Fruit fly (Drosophila melanogaster) whole organism, embryonic: ENCODE data around the gene witty.

Experiments
- Asciz ChIP-seq: fragments of 200-800 bp; sonication (Bioruptor generic); optimal IDR thresholded peaks from 2 replicates; lab custom pipeline; 2017; ENCODE audit warnings: missing biosample characterization, mild to moderate bottlenecking, missing genetic modification characterization, missing genetic modification reagents
- Blimp-1 ChIP-seq: fragments of 200-800 bp; sonication (Bioruptor generic); optimal IDR thresholded peaks from 3 replicates; lab custom pipeline; 2018; ENCODE audit warnings: missing biosample characterization, missing genetic modification characterization, mild to moderate bottlenecking, moderate library complexity, missing genetic modification reagents
- Bteb2 ChIP-seq: fragments of 200-800 bp; sonication (Bioruptor generic); optimal IDR thresholded peaks from 2 replicates; lab custom pipeline; 2016; ENCODE audit warnings: missing biosample characterization, missing genetic modification characterization
- C15 ChIP-seq: fragments of 200-800 bp; sonication (Bioruptor generic); IDR thresholded peaks from 3 replicates; pipeline ENCODE4 v1.3.6; 2022; ENCODE audit warnings: missing biosample characterization, missing genetic modification characterization
- CG10267 ChIP-seq: fragments of 200-800 bp; sonication (Bioruptor generic); optimal IDR thresholded peaks from 2 replicates; lab custom pipeline; 2018; ENCODE audit warnings: missing biosample characterization, mild to moderate bottlenecking, missing genetic modification characterization, moderate library complexity
- CG10321 ChIP-seq: fragments of 200-800 bp; sonication (Bioruptor generic); IDR thresholded peaks from 2 replicates; pipeline ENCODE4 v1.3.6; 2022; ENCODE audit warnings: missing biosample characterization, missing genetic modification characterization
- CG11723 ChIP-seq: fragments of 200-800 bp; sonication (Bioruptor generic); optimal IDR thresholded peaks from 2 replicates; lab custom pipeline; 2017; ENCODE audit warnings: missing biosample characterization, mild to moderate bottlenecking, missing genetic modification characterization
- CG12071 ChIP-seq: fragments of 200-800 bp; sonication (Bioruptor generic); optimal IDR thresholded peaks from 3 replicates; lab custom pipeline; 2018; ENCODE audit warnings: missing biosample characterization, mild to moderate bottlenecking, missing genetic modification characterization
- CG12659 ChIP-seq: fragments of 200-800 bp; sonication (Bioruptor generic); optimal IDR thresholded peaks from 3 replicates; lab custom pipeline; 2017; ENCODE audit warnings: mild to moderate bottlenecking, missing biosample characterization, missing genetic modification reagents, missing genetic modification characterization
- CG14014 ChIP-seq: fragments of 200-800 bp; sonication (Bioruptor generic); IDR thresholded peaks from 2 replicates; pipeline ENCODE4 v1.3.6; 2022; ENCODE audit warnings: missing biosample characterization, missing genetic modification characterization
- CG15269 ChIP-seq: fragments of 200-800 bp; sonication (Bioruptor generic); optimal IDR thresholded peaks from 2 replicates; lab custom pipeline; 2018; ENCODE audit warnings: missing biosample characterization, mild to moderate bottlenecking, missing genetic modification characterization, moderate library complexity
- CG17186 ChIP-seq: fragments of 200-800 bp; sonication (Bioruptor generic); optimal IDR thresholded peaks from 3 replicates; lab custom pipeline; 2017; ENCODE audit warnings: missing biosample characterization, missing genetic modification reagents, missing genetic modification characterization
- CG17361 ChIP-seq: fragments of 200-800 bp; sonication (Bioruptor generic); IDR thresholded peaks from 3 replicates; pipeline ENCODE4 v1.3.6; 2022; ENCODE audit warnings: missing biosample characterization, missing genetic modification characterization
- CG2875 ChIP-seq: fragments of 200-800 bp; sonication (Bioruptor generic); optimal IDR thresholded peaks from 2 replicates; lab custom pipeline; 2017; ENCODE audit warnings: missing biosample characterization, mild to moderate bottlenecking, missing genetic modification characterization, missing genetic modification reagents
- CG30403 ChIP-seq: fragments of 200-800 bp; sonication (Bioruptor generic); optimal IDR thresholded peaks from 3 replicates; lab custom pipeline; 2016; ENCODE audit warnings: missing biosample characterization, missing genetic modification characterization
- CG3065 ChIP-seq: fragments of 200-800 bp; sonication (Bioruptor generic); optimal IDR thresholded peaks from 2 replicates; lab custom pipeline; 2016; ENCODE audit warnings: missing biosample characterization, missing genetic modification characterization
- CG3407 ChIP-seq: fragments of 200-800 bp; sonication (Bioruptor generic); optimal IDR thresholded peaks from 2 replicates; lab custom pipeline; 2018; ENCODE audit warnings: missing biosample characterization, mild to moderate bottlenecking, missing genetic modification characterization
- CG5953 ChIP-seq: fragments of 200-800 bp; sonication (Bioruptor generic); IDR thresholded peaks from 2 replicates; pipeline ENCODE4 v1.3.6; 2022; ENCODE audit warnings: missing biosample characterization, missing genetic modification characterization
- CG6854 ChIP-seq: fragments of 200-800 bp; sonication (Bioruptor generic); optimal IDR thresholded peaks from 3 replicates; lab custom pipeline; 2017; ENCODE audit warnings: missing biosample characterization, mild to moderate bottlenecking, missing genetic modification characterization
- CG8924 ChIP-seq: fragments of 200-800 bp; optimal IDR thresholded peaks from 3 replicates; lab custom pipeline; 2019; ENCODE audit warnings: missing biosample characterization, mild to moderate bottlenecking, missing genetic modification characterization, moderate library complexity
- CG9609 ChIP-seq: fragments of 200-800 bp; sonication (Bioruptor generic); optimal IDR thresholded peaks from 3 replicates; lab custom pipeline; 2016; ENCODE audit warnings: missing biosample characterization, missing genetic modification characterization
- CrebB ChIP-seq: fragments of 200-800 bp; sonication (Bioruptor generic); optimal IDR thresholded peaks from 3 replicates; lab custom pipeline; 2018; ENCODE audit warnings: missing biosample characterization, mild to moderate bottlenecking, missing genetic modification characterization
- Dp ChIP-seq: fragments of 200-800 bp; sonication (Bioruptor generic); optimal IDR thresholded peaks from 2 replicates; lab custom pipeline; 2018; ENCODE audit warnings: missing biosample characterization, mild to moderate bottlenecking, missing genetic modification characterization, moderate library complexity
- E2f1 ChIP-seq: fragments of 200-800 bp; sonication (Bioruptor generic); IDR thresholded peaks from 2 replicates; pipeline ENCODE4 v1.3.6; 2022; ENCODE audit warnings: missing biosample characterization, missing genetic modification characterization
- MESR4 ChIP-seq: fragments of 200-800 bp; sonication (Bioruptor generic); optimal IDR thresholded peaks from 2 replicates; lab custom pipeline; 2018; ENCODE audit warnings: missing biosample characterization, mild to moderate bottlenecking, missing genetic modification characterization, moderate library complexity
- Med ChIP-seq: fragments of 200-800 bp; sonication (Bioruptor generic); peaks from one replicate; lab custom pipeline; 2016; ENCODE audit warnings: missing biosample characterization, missing genetic modification characterization, mild to moderate bottlenecking, inconsistent platforms, moderate library complexity
- Rfx ChIP-seq: fragments of 200-800 bp; sonication (Bioruptor generic); IDR thresholded peaks from 2 replicates; pipeline ENCODE4 v1.3.6; 2022; ENCODE audit warnings: missing biosample characterization, missing genetic modification characterization
- Sox102F ChIP-seq: fragments of 200-800 bp; sonication (Bioruptor generic); optimal IDR thresholded peaks from 2 replicates; lab custom pipeline; 2018; ENCODE audit warnings: missing biosample characterization, mild to moderate bottlenecking, missing genetic modification characterization, moderate library complexity
- Sry-δ ChIP-seq: fragments of 200-800 bp; sonication (Bioruptor generic); optimal IDR thresholded peaks from 2 replicates; lab custom pipeline; 2016; ENCODE audit warnings: missing biosample characterization, missing genetic modification characterization
- Xbp1 ChIP-seq: fragments of 200-800 bp; sonication (Bioruptor generic); optimal IDR thresholded peaks from 3 replicates; lab custom pipeline; 2016; ENCODE audit warnings: missing biosample characterization, mild to moderate bottlenecking, missing genetic modification characterization
- aop ChIP-seq: fragments of 200-800 bp; sonication (Bioruptor generic); IDR thresholded peaks from 2 replicates; pipeline ENCODE4 v1.3.6; 2022; ENCODE audit warnings: missing biosample characterization, missing genetic modification characterization
- bowl ChIP-seq: fragments of 200-800 bp; sonication (Bioruptor generic); IDR thresholded peaks from 2 replicates; pipeline ENCODE4 v1.3.6; 2022; ENCODE audit warnings: missing biosample characterization, missing genetic modification characterization
- crc ChIP-seq: fragments of 200-800 bp; sonication (Bioruptor generic); optimal IDR thresholded peaks from 2 replicates; lab custom pipeline; 2016; ENCODE audit warnings: missing biosample characterization, missing genetic modification characterization
- cwo ChIP-seq: fragments of 200-800 bp; sonication (Bioruptor generic); optimal IDR thresholded peaks from 3 replicates; lab custom pipeline; 2017; ENCODE audit warnings: missing biosample characterization, missing genetic modification characterization, mild to moderate bottlenecking, moderate library complexity, missing genetic modification reagents
- dpn ChIP-seq, 2 experiments: fragments of 200-800 bp; sonication (Bioruptor generic); optimal IDR thresholded peaks; 3 replicates each; lab custom pipeline; 2016; ENCODE audit warnings: missing biosample characterization in 2 of 2, missing genetic modification characterization in 2 of 2
- dysf ChIP-seq: fragments of 200-800 bp; sonication (Bioruptor generic); IDR thresholded peaks from 3 replicates; pipeline ENCODE4 v1.3.6; 2022; ENCODE audit warnings: missing biosample characterization, missing genetic modification characterization
- esg ChIP-seq: fragments of 200-800 bp; sonication (Bioruptor generic); conservative IDR thresholded peaks from 2 replicates; pipeline ENCODE4 v1.3.6; 2022; ENCODE audit warnings: missing biosample characterization, missing genetic modification characterization
- fd3F ChIP-seq: fragments of 200-800 bp; sonication (Bioruptor generic); optimal IDR thresholded peaks from 2 replicates; lab custom pipeline; 2018; ENCODE audit warnings: missing biosample characterization, mild to moderate bottlenecking, missing genetic modification characterization, moderate library complexity
- nmo ChIP-seq: fragments of 200-800 bp; sonication (Bioruptor generic); optimal IDR thresholded peaks from 2 replicates; lab custom pipeline; 2018; ENCODE audit warnings: missing biosample characterization, mild to moderate bottlenecking, missing genetic modification characterization, moderate library complexity
- pnt ChIP-seq: fragments of 200-800 bp; sonication (Bioruptor generic); optimal IDR thresholded peaks from 3 replicates; lab custom pipeline; 2016; ENCODE audit warnings: missing biosample characterization, missing genetic modification characterization
- prd ChIP-seq, 3 experiments: fragments of >200 bp in 2 of 3; fragments of 200-800 bp in 1 of 3; sonication (Bioruptor generic) in 1 of 3; optimal IDR thresholded peaks in 2 of 3; IDR thresholded peaks in 1 of 3; 2 replicates in 2 of 3; 3 replicates in 1 of 3; pipeline versions ENCODE4 v1.3.6 to Lab custom; 2017 to 2022; ENCODE audit warnings: missing biosample characterization in 1 of 3, missing genetic modification characterization in 1 of 3
- pros ChIP-seq: fragments of 200-800 bp; sonication (Bioruptor generic); optimal IDR thresholded peaks from 3 replicates; lab custom pipeline; 2019; ENCODE audit warnings: missing biosample characterization, mild to moderate bottlenecking, missing genetic modification characterization, moderate library complexity
- pum ChIP-seq: fragments of 200-800 bp; sonication (Bioruptor generic); optimal IDR thresholded peaks from 2 replicates; lab custom pipeline; 2016; ENCODE audit warnings: missing biosample characterization, missing genetic modification characterization
- ranshi ChIP-seq: fragments of 200-800 bp; sonication (Bioruptor generic); IDR thresholded peaks from 2 replicates; pipeline ENCODE4 v1.3.6; 2022; ENCODE audit warnings: missing biosample characterization, missing genetic modification characterization
- row ChIP-seq: fragments of 200-800 bp; sonication (Bioruptor generic); IDR thresholded peaks from 3 replicates; pipeline ENCODE4 v1.3.6; 2022; ENCODE audit warnings: missing biosample characterization, missing genetic modification characterization
- sim ChIP-seq: fragments of 200-800 bp; sonication (Bioruptor generic); IDR thresholded peaks from 2 replicates; pipeline ENCODE4 v1.3.6; 2022; ENCODE audit warnings: missing biosample characterization, missing genetic modification characterization
- so ChIP-seq: fragments of 200-800 bp; sonication (Bioruptor generic); IDR thresholded peaks from 3 replicates; pipeline ENCODE4 v1.3.6; 2022; ENCODE audit warnings: missing biosample characterization, missing genetic modification characterization
- sob ChIP-seq: fragments of 200-800 bp; sonication (Bioruptor generic); IDR thresholded peaks from 2 replicates; pipeline ENCODE4 v1.3.6; 2022; ENCODE audit warnings: missing biosample characterization, missing genetic modification characterization
- ssp ChIP-seq: fragments of 200-800 bp; sonication (Bioruptor generic); IDR thresholded peaks from 2 replicates; pipeline ENCODE4 v1.3.6; 2022; ENCODE audit warnings: missing biosample characterization, missing genetic modification characterization
- tap ChIP-seq: fragments of 200-800 bp; optimal IDR thresholded peaks from 3 replicates; lab custom pipeline; 2019; ENCODE audit warnings: missing biosample characterization, mild to moderate bottlenecking, missing genetic modification characterization, moderate library complexity

The witty gene

DNA sequence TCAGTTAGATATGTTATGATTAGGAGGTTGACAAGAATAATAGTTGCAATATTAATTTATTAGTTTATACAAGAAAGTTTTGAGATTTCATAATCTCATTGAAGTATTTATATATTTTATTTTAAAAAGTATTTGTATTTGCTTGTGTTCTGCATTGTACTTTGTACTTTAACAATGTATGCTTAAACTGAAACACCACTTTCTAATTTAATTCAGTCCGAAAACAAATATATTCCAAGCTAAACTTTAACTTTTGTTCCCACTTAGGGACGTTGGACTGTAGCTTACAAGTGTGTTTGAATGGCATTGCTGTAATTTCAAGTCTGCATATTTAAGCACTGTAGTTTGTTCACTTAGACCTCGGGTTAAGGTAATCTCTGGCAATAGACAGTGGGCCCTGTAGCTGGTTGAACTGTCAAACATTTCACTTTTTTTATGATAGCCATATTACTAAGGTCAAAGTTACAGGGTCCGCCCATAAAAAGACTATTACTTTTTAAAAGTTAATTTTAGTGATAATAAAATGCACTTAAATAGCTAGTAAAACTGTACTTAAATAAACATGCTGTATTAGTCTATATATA is 33.4 kb downstream of the witty start (continued):
- TF ChIP-seq fd3F (GFP tag; lab: Kevin White, UChicago) = no peak
- TF ChIP-seq pum = no peak
- TF ChIP-seq C15 = no peak
- TF ChIP-seq Sry-δ (GFP tag; lab: Kevin White, UChicago) = no peak
- TF ChIP-seq Xbp1 (GFP tag; lab: Kevin White, UChicago) = no peak
- no peak for TF ChIP-seq CG11723
- 0 out of 3 replicates have a peak, but pooled peaks have one; percentile 12 for TF ChIP-seq dysf (GFP tag; lab: Robert Waterston, UW)
- no peak for TF ChIP-seq esg (GFP tag; lab: Robert Waterston, UW)
- TF ChIP-seq so (GFP tag; lab: Robert Waterston, UW) = 0 out of 3 replicates have a peak, but pooled peaks have one; percentile 23
- no peak for TF ChIP-seq Rfx (GFP tag; lab: Robert Waterston, UW)
- TF ChIP-seq dpn (GFP tag; optimal IDR thresholded peaks at IDR 0.05; lab: Kevin White, UChicago) = peak in 1 of 2 experiments; percentile 24
- no peak for TF ChIP-seq CG10321 (GFP tag; lab: Robert Waterston, UW)
- TF ChIP-seq sim (GFP tag; lab: Robert Waterston, UW) = no peak
- no peak for TF ChIP-seq CG6854 (GFP tag; lab: Kevin White, UChicago)
- TF ChIP-seq CG30403 (GFP tag; lab: Kevin White, UChicago) = peak; percentile 33
- peak; percentile 21 for TF ChIP-seq tap
- TF ChIP-seq row (GFP tag; lab: Robert Waterston, UW) = peak; percentile 38; the same call in 1 of the 3 replicates
- TF ChIP-seq cwo (GFP tag; lab: Kevin White, UChicago) = no peak
- TF ChIP-seq Bteb2 (GFP tag; lab: Kevin White, UChicago) = no peak
- TF ChIP-seq Asciz (GFP tag; lab: Kevin White, UChicago) = no peak
- peak; percentile 38 for TF ChIP-seq CG8924 (tag; lab: Kevin White, UChicago)
- no peak for TF ChIP-seq pros (GFP tag; lab: Kevin White, UChicago)
- TF ChIP-seq aop (GFP tag; lab: Robert Waterston, UW) = no peak
- no peak for TF ChIP-seq CG2875 (GFP tag; lab: Kevin White, UChicago)
- no peak for TF ChIP-seq CG9609
- TF ChIP-seq MESR4 (GFP tag; lab: Kevin White, UChicago) = no peak
- TF ChIP-seq CG17361 (GFP tag; lab: Robert Waterston, UW) = peak; percentile 56; the same call in 1 of the 3 replicates
- TF ChIP-seq CG17186 (GFP tag; lab: Kevin White, UChicago) = no peak
- peak; percentile 61 for TF ChIP-seq Med (GFP tag; lab: Kevin White, UChicago)
- TF ChIP-seq CG5953 = no peak
- no peak for TF ChIP-seq bowl (GFP tag; lab: Robert Waterston, UW)
- peak; percentile 23 for TF ChIP-seq CG12659 (GFP tag; lab: Kevin White, UChicago)
- no peak for TF ChIP-seq Blimp-1 (GFP tag; lab: Kevin White, UChicago)
- no peak for TF ChIP-seq Dp
- TF ChIP-seq CG15269 (tag; lab: Kevin White, UChicago) = peak; percentile 49
- no peak for TF ChIP-seq CrebB (tag; lab: Kevin White, UChicago)
- TF ChIP-seq CG3407 (GFP tag; lab: Kevin White, UChicago) = no peak
- no peak for TF ChIP-seq E2f1 (GFP tag; lab: Robert Waterston, UW)
- no peak for TF ChIP-seq crc (GFP tag; lab: Kevin White, UChicago)
- no peak for TF ChIP-seq CG14014 (GFP tag; lab: Robert Waterston, UW)
- no peak for TF ChIP-seq CG12071
- TF ChIP-seq CG10267 (tag; lab: Kevin White, UChicago) = peak; percentile 7
- no peak for TF ChIP-seq sob
- no peak for TF ChIP-seq prd (optimal IDR thresholded peaks at IDR 0.05; lab: Kevin White, UChicago)
- TF ChIP-seq prd (GFP tag; IDR thresholded peaks at IDR 0.05; lab: Robert Waterston, UW) = no peak
- no peak for TF ChIP-seq pnt (GFP tag; lab: Kevin White, UChicago)
- no peak for TF ChIP-seq ranshi (GFP tag; lab: Robert Waterston, UW)
- peak; percentile 18 for TF ChIP-seq nmo
- no peak for TF ChIP-seq ssp (GFP tag; lab: Robert Waterston, UW)
- no peak for TF ChIP-seq CG3065 (GFP tag; lab: Kevin White, UChicago)
- peak; percentile 23 for TF ChIP-seq Sox102F (GFP tag; lab: Kevin White, UChicago)
